Worm (Caenorhabditis elegans) whole organism, L1 larva: ENCODE measurements around the gene flp-15.
A peak's percentile ranks its signal among the peaks of the same experiment; 100 is the strongest.

Experiments used
- C04F5.9 ChIP-seq: sonication (generic microtip); optimal IDR thresholded peaks from 2 replicates; lab custom pipeline; 2016; ENCODE audit warnings: missing genetic modification characterization, missing compliant biosample characterization
- Y116A8C.19 ChIP-seq: sonication (generic microtip); optimal IDR thresholded peaks from 2 replicates; lab custom pipeline; 2016; ENCODE audit warnings: missing compliant biosample characterization, missing genetic modification characterization, borderline replicate concordance
- aha-1 ChIP-seq: fragments of 150-350 bp; optimal IDR thresholded peaks from 2 replicates; lab custom pipeline; 2014; ENCODE audit warnings: missing biosample characterization, missing genetic modification characterization
- alr-1 ChIP-seq: fragments of 200-800 bp; sonication (Bioruptor generic); optimal IDR thresholded peaks from 2 replicates; lab custom pipeline; 2018; ENCODE audit warnings: borderline replicate concordance, mild to moderate bottlenecking, missing genetic modification characterization, missing compliant biosample characterization
- blmp-1 ChIP-seq: fragments of 150-350 bp; optimal IDR thresholded peaks from 2 replicates; lab custom pipeline; 2014; ENCODE audit warnings: missing biosample characterization, missing genetic modification characterization
- ceh-63 ChIP-seq: fragments of 200-800 bp; sonication (Bioruptor generic); optimal IDR thresholded peaks from 2 replicates; lab custom pipeline; 2018; ENCODE audit warnings: mild to moderate bottlenecking, missing genetic modification characterization, missing compliant biosample characterization
- ceh-8 ChIP-seq: fragments of 200-800 bp; sonication (Bioruptor generic); optimal IDR thresholded peaks from 2 replicates; lab custom pipeline; 2018; ENCODE audit warnings: mild to moderate bottlenecking, missing genetic modification characterization, moderate library complexity, missing compliant biosample characterization
- ceh-82 ChIP-seq, 3 experiments: fragments of 150-350 bp in 1 of 3; sonication (generic microtip) in 2 of 3; optimal IDR thresholded peaks; 2 replicates each; lab custom pipeline; 2014 to 2017; ENCODE audit warnings: missing biosample characterization in 3 of 3, missing genetic modification characterization in 3 of 3
- ces-1 ChIP-seq: fragments of 150-350 bp; optimal IDR thresholded peaks from 2 replicates; lab custom pipeline; 2014; ENCODE audit warnings: missing biosample characterization, missing genetic modification reagents, missing genetic modification characterization
- dpl-1 ChIP-seq, 3 experiments: fragments of 150-350 bp in 2 of 3; sonication (generic microtip) in 1 of 3; optimal IDR thresholded peaks; 2 replicates each; lab custom pipeline; 2014 to 2017; ENCODE audit warnings: missing biosample characterization in 3 of 3, missing genetic modification characterization in 3 of 3, missing genetic modification reagents in 3 of 3
- efl-1 ChIP-seq, 4 experiments: fragments of 150-350 bp; optimal IDR thresholded peaks in 3 of 4; peaks in 1 of 4; 1 replicate in 1 of 4; 2 replicates in 3 of 4; lab custom pipeline; 2014; ENCODE audit warnings: missing biosample characterization in 2 of 4, missing genetic modification characterization in 2 of 4, missing genetic modification reagents in 2 of 4
- elt-2 ChIP-seq: sonication (generic microtip); optimal IDR thresholded peaks from 2 replicates; lab custom pipeline; 2016; ENCODE audit warnings: missing genetic modification characterization, mild to moderate bottlenecking, inconsistent platforms, missing compliant biosample characterization, missing genetic modification reagents
- elt-3 ChIP-seq, 6 experiments: fragments of 150-350 bp in 1 of 6; sonication (generic microtip); optimal IDR thresholded peaks; 2 replicates each; lab custom pipeline; 2017 to 2018; ENCODE audit warnings: missing biosample characterization in 6 of 6, missing genetic modification characterization in 6 of 6, inconsistent platforms in 1 of 6
- ets-5 ChIP-seq: fragments of 200-800 bp; sonication (Bioruptor generic); IDR thresholded peaks from 2 replicates; pipeline ENCODE4 v1.3.6; 2022; ENCODE audit warnings: missing genetic modification characterization, missing compliant biosample characterization
- grh-1 ChIP-seq: fragments of 200-800 bp; sonication (Bioruptor generic); IDR thresholded peaks from 2 replicates; pipeline ENCODE4 v1.3.6; 2022; ENCODE audit warnings: missing genetic modification reagents, missing genetic modification characterization, missing compliant biosample characterization
- hlh-17 ChIP-seq: fragments of 200-800 bp; sonication (Bioruptor generic); optimal IDR thresholded peaks from 2 replicates; lab custom pipeline; 2018; ENCODE audit warnings: missing genetic modification characterization, mild to moderate bottlenecking, missing compliant biosample characterization, moderate library complexity, borderline replicate concordance
- irx-1 ChIP-seq: sonication (generic microtip); optimal IDR thresholded peaks from 2 replicates; lab custom pipeline; 2016; ENCODE audit warnings: missing genetic modification characterization, missing compliant biosample characterization
- isw-1 ChIP-seq: fragments of 200-800 bp; sonication (Bioruptor generic); IDR thresholded peaks from 2 replicates; pipeline ENCODE4 v1.3.6; 2022; ENCODE audit warnings: missing genetic modification characterization, missing compliant biosample characterization
- lin-13 ChIP-seq: fragments of 150-350 bp; optimal IDR thresholded peaks from 2 replicates; lab custom pipeline; 2014; ENCODE audit warnings: missing biosample characterization, missing genetic modification reagents, missing genetic modification characterization
- lin-14 ChIP-seq: fragments of 200-800 bp; sonication (Bioruptor generic); optimal IDR thresholded peaks from 2 replicates; lab custom pipeline; 2018; ENCODE audit warnings: mild to moderate bottlenecking, missing genetic modification characterization, moderate library complexity, missing compliant biosample characterization
- lin-15B ChIP-seq: fragments of 150-350 bp; sonication (generic microtip); optimal IDR thresholded peaks from 3 replicates; lab custom pipeline; 2014; ENCODE audit warnings: missing biosample characterization, missing genetic modification characterization
- lin-35 ChIP-seq, 2 experiments: fragments of 150-350 bp; optimal IDR thresholded peaks; 2 replicates each; lab custom pipeline; 2014; ENCODE audit warnings: missing biosample characterization in 2 of 2, missing genetic modification characterization in 2 of 2, missing genetic modification reagents in 2 of 2
- lsy-2 ChIP-seq, 2 experiments: fragments of 150-350 bp; optimal IDR thresholded peaks; 2 replicates each; lab custom pipeline; 2014; ENCODE audit warnings: missing biosample characterization in 2 of 2, missing genetic modification characterization in 2 of 2
- mab-9 ChIP-seq: fragments of 200-800 bp; sonication (Bioruptor generic); IDR thresholded peaks from 2 replicates; pipeline ENCODE4 v1.3.6; 2022; ENCODE audit warnings: missing genetic modification reagents, missing genetic modification characterization, missing compliant biosample characterization
- mep-1 ChIP-seq: fragments of 150-350 bp; optimal IDR thresholded peaks from 2 replicates; lab custom pipeline; 2014; ENCODE audit warnings: missing biosample characterization, missing genetic modification characterization
- nhr-11 ChIP-seq: fragments of 150-350 bp; optimal IDR thresholded peaks from 2 replicates; lab custom pipeline; 2014; ENCODE audit warnings: missing biosample characterization, missing genetic modification characterization
- nhr-12 ChIP-seq: sonication (generic microtip); optimal IDR thresholded peaks from 2 replicates; lab custom pipeline; 2017; ENCODE audit warnings: missing biosample characterization, missing genetic modification characterization
- nhr-20 ChIP-seq: sonication (generic microtip); optimal IDR thresholded peaks from 2 replicates; lab custom pipeline; 2016; ENCODE audit warnings: mild to moderate bottlenecking, missing genetic modification characterization, missing compliant biosample characterization
- nhr-237 ChIP-seq: fragments of 150-350 bp; optimal IDR thresholded peaks from 2 replicates; lab custom pipeline; 2014; ENCODE audit warnings: missing biosample characterization, missing genetic modification characterization
- nhr-71 ChIP-seq: sonication (generic microtip); optimal IDR thresholded peaks from 2 replicates; lab custom pipeline; 2016; ENCODE audit warnings: mild to moderate bottlenecking, missing genetic modification characterization, moderate library complexity, missing compliant biosample characterization
- nhr-85 ChIP-seq: sonication (generic microtip); peaks from one replicate; lab custom pipeline; 2016; ENCODE audit warnings: missing genetic modification characterization, inconsistent platforms, missing compliant biosample characterization
- nhr-90 ChIP-seq: sonication (generic microtip); optimal IDR thresholded peaks from 2 replicates; lab custom pipeline; 2016; ENCODE audit warnings: mild to moderate bottlenecking, missing genetic modification characterization, missing compliant biosample characterization; ENCODE audit not compliant: poor library complexity
- pag-3 ChIP-seq: sonication (generic microtip); optimal IDR thresholded peaks from 2 replicates; lab custom pipeline; 2017; ENCODE audit warnings: missing genetic modification characterization, mild to moderate bottlenecking, missing compliant biosample characterization, antibody characterized with exemption, borderline replicate concordance; ENCODE audit not compliant: insufficient read depth
- rnt-1 ChIP-seq: sonication (generic microtip); optimal IDR thresholded peaks from 2 replicates; lab custom pipeline; 2016; ENCODE audit warnings: mild to moderate bottlenecking, missing genetic modification characterization, moderate library complexity, missing compliant biosample characterization
- snpc-4 ChIP-seq: fragments of 150-350 bp; optimal IDR thresholded peaks from 2 replicates; lab custom pipeline; 2014; ENCODE audit warnings: missing biosample characterization, missing genetic modification characterization
- snu-23 ChIP-seq: sonication (generic microtip); optimal IDR thresholded peaks from 2 replicates; lab custom pipeline; 2016; ENCODE audit warnings: missing genetic modification characterization, missing compliant biosample characterization
- sox-4 ChIP-seq: sonication (generic microtip); optimal IDR thresholded peaks from 2 replicates; lab custom pipeline; 2016; ENCODE audit warnings: missing genetic modification characterization, missing compliant biosample characterization
- sptf-1 ChIP-seq: fragments of 150-350 bp; optimal IDR thresholded peaks from 2 replicates; lab custom pipeline; 2014; ENCODE audit warnings: missing biosample characterization, missing genetic modification characterization
- tbx-2 ChIP-seq: sonication (generic microtip); optimal IDR thresholded peaks from 2 replicates; lab custom pipeline; 2016; ENCODE audit warnings: missing genetic modification characterization, missing compliant biosample characterization
- unc-130 ChIP-seq: fragments of 150-350 bp; optimal IDR thresholded peaks from 2 replicates; lab custom pipeline; 2017; ENCODE audit warnings: missing biosample characterization, missing genetic modification characterization, inconsistent platforms
- unc-30 ChIP-seq: sonication (generic microtip); optimal IDR thresholded peaks from 2 replicates; lab custom pipeline; 2017; ENCODE audit warnings: missing biosample characterization, missing genetic modification characterization
- unc-62 ChIP-seq: fragments of 150-350 bp; optimal IDR thresholded peaks from 2 replicates; lab custom pipeline; 2014; ENCODE audit warnings: missing biosample characterization, missing genetic modification reagents, missing genetic modification characterization
- unc-86 ChIP-seq: sonication (generic microtip); optimal IDR thresholded peaks from 2 replicates; lab custom pipeline; 2016; ENCODE audit warnings: missing genetic modification characterization, missing compliant biosample characterization
- vab-15 ChIP-seq: sonication (generic microtip); optimal IDR thresholded peaks from 2 replicates; lab custom pipeline; 2017; ENCODE audit warnings: missing genotype, mild to moderate bottlenecking, missing genetic modification characterization, missing compliant biosample characterization
- zip-4 ChIP-seq: fragments of 200-800 bp; sonication (Bioruptor generic); optimal IDR thresholded peaks from 2 replicates; lab custom pipeline; 2018; ENCODE audit warnings: mild to moderate bottlenecking, missing genetic modification characterization, moderate library complexity, missing compliant biosample characterization
- ztf-11 ChIP-seq, 2 experiments: sonication (generic microtip); optimal IDR thresholded peaks; 2 replicates each; lab custom pipeline; 2016 to 2017; ENCODE audit warnings: missing genetic modification characterization in 2 of 2, missing biosample characterization in 1 of 2, missing compliant biosample characterization in 1 of 2
- ztf-4 ChIP-seq: fragments of 150-350 bp; optimal IDR thresholded peaks from 2 replicates; lab custom pipeline; 2014; ENCODE audit warnings: missing biosample characterization, missing genetic modification characterization

The flp-15 gene

DNA sequence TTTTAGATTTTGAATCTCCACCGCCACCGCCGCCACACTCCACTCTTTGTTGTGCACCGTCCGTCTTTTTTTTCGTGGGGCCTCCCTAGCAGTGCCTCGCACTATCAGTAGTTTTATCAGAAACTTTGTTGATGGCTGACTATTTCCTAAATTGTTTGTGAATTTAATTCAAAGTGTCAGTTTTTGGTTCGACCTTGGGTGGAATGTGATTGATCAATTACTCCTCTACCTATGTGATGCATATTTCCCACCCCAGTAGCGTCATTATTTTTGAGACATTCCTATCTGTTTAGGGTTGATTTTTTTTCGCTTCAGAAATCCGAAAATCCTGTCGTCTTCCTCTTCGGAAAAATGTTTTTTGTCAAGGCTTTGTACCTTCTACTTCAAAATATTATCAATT lies 43.0 kb upstream of the flp-15 start:
- TF ChIP-seq unc-30 (no peak), lin-13 (GFP tag; lab: Kevin White, UChicago) (no peak), hlh-17 (GFP tag; lab: Kevin White, UChicago) (no peak), ztf-11 (tag; optimal IDR thresholded peaks at IDR 0.05; lab: Kevin White, UChicago) (no peak), lin-15B (tag; lab: Kevin White, UChicago) (no peak), ceh-63 (no peak), dpl-1 (GFP tag; optimal IDR thresholded peaks at IDR 0.05; lab: Kevin White, UChicago) (no peak), nhr-90 (peak; percentile 39), sox-4 (tag; lab: Kevin White, UChicago) (no peak), elt-3 (tag; optimal IDR thresholded peaks at IDR 0.05; lab: Kevin White, UChicago) (peak in 2 of 6 experiments; percentile 10 to 20), Y116A8C.19 (tag; lab: Kevin White, UChicago) (no peak), efl-1 (optimal IDR thresholded peaks at IDR 0.05; lab: Kevin White, UChicago) (no peak), efl-1 (GFP tag; optimal IDR thresholded peaks at IDR 0.05 in 1 of 2; lab: Kevin White, UChicago) (no peak), unc-86 (tag; lab: Kevin White, UChicago) (no peak), lin-14 (GFP tag; lab: Kevin White, UChicago) (peak; percentile 44), sptf-1 (tag; lab: Kevin White, UChicago) (no peak), isw-1 (GFP tag; lab: Robert Waterston, UW) (no peak), snpc-4 (tag; lab: Kevin White, UChicago) (no peak), nhr-71 (tag; lab: Kevin White, UChicago) (peak; percentile 36), unc-130 (tag; lab: Kevin White, UChicago) (no peak), ceh-82 (tag; optimal IDR thresholded peaks at IDR 0.05; lab: Kevin White, UChicago) (no peak), zip-4 (no peak), ces-1 (no peak), irx-1 (tag; lab: Kevin White, UChicago) (no peak), lin-35 (GFP tag; optimal IDR thresholded peaks at IDR 0.05; lab: Kevin White, UChicago) (peak in 1 of 2 experiments; percentile 35), ceh-8 (GFP tag; lab: Kevin White, UChicago) (no peak), nhr-11 (tag; lab: Kevin White, UChicago) (no peak), pag-3 (no peak), nhr-20 (tag; lab: Kevin White, UChicago) (peak; percentile 14), mab-9 (no peak), tbx-2 (tag; lab: Kevin White, UChicago) (peak; percentile 16), C04F5.9 (tag; lab: Kevin White, UChicago) (no peak), grh-1 (GFP tag; lab: Robert Waterston, UW) (peak; percentile 30; the same call in 1 of the 2 replicates), rnt-1 (tag; lab: Kevin White, UChicago) (no peak), vab-15 (tag; lab: Kevin White, UChicago) (peak; percentile 30), nhr-12 (tag; lab: Kevin White, UChicago) (no peak), elt-2 (tag; lab: Kevin White, UChicago) (no peak), mep-1 (tag; lab: Kevin White, UChicago) (peak; percentile 28), aha-1 (no peak), ets-5 (no peak), nhr-237 (tag; lab: Kevin White, UChicago) (no peak), unc-62 (GFP tag; lab: Kevin White, UChicago) (no peak), alr-1 (tag; lab: Kevin White, UChicago) (no peak), snu-23 (peak; percentile 44), ztf-4 (tag; lab: Kevin White, UChicago) (no peak), nhr-85 (tag; lab: Kevin White, UChicago) (peak; percentile 85), lsy-2 (tag; optimal IDR thresholded peaks at IDR 0.05; lab: Kevin White, UChicago) (peak in 1 of 2 experiments; percentile 8), blmp-1 (tag; lab: Kevin White, UChicago) (peak; percentile 49)
